Worm (Caenorhabditis elegans): Measurements from ENCODE around the gene nspg-7.1.

DNA sequence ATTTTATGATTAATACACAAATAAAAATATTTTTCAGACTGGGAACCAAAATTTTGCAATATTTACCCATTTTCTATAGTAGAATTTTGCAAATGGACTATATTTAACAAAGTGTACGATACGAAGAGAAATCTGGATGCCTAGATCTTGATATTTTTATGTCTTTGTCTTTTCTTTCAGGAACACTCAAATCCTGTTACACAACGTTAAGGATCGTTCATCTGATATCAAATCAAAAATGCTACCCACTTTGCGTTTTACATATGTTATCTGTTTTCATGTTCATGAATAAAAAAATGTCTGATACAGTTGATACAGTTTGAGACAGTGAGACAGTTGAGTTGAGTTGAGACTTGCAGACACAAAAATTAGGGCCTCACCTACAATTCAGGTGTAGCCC, 34.4 kb downstream of the nspg-7.1 start, which contains the start of gene F49C12.1:
- TF ChIP-seq nhr-76 (tag; optimal IDR thresholded peaks at IDR 0.05) (no peak), elt-3 (tag; optimal IDR thresholded peaks at IDR 0.05) (no peak), ceh-16 (tag; optimal IDR thresholded peaks at IDR 0.05) (no peak), elt-1 (tag; optimal IDR thresholded peaks at IDR 0.05) (no peak), ZK546.5 (tag; optimal IDR thresholded peaks at IDR 0.05) (no peak), elt-2 (tag; optimal IDR thresholded peaks at IDR 0.05) (no peak), ama-1 (optimal IDR thresholded peaks at IDR 0.05) (no peak), lin-15B (tag; optimal IDR thresholded peaks at IDR 0.05) (no peak), ceh-82 (tag; optimal IDR thresholded peaks at IDR 0.05) (no peak), fkh-10 (GFP tag; optimal IDR thresholded peaks at IDR 0.05) (no peak), skn-1 (tag; optimal IDR thresholded peaks at IDR 0.05) (no peak), unc-62 (GFP tag; optimal IDR thresholded peaks at IDR 0.05) (no peak), snpc-4 (tag; optimal IDR thresholded peaks at IDR 0.05) (no peak)

All from whole organism, L3 larva.